Fruit fly (Drosophila melanogaster) whole organism, adult: ENCODE results near the gene CG18530.

Experiments used
- CG12768 ChIP-seq: fragments of 200-800 bp; sonication (Bioruptor generic); optimal IDR thresholded peaks from 2 replicates; lab custom pipeline; 2017; ENCODE audit warnings: missing biosample characterization, missing genetic modification characterization, mild to moderate bottlenecking, moderate library complexity, missing genetic modification reagents
- CG33017 ChIP-seq: fragments of 200-800 bp; sonication (Bioruptor generic); optimal IDR thresholded peaks from 2 replicates; lab custom pipeline; 2018; ENCODE audit warnings: missing biosample characterization, mild to moderate bottlenecking, missing genetic modification characterization, moderate library complexity
- CG7045 ChIP-seq: fragments of 200-800 bp; sonication (Bioruptor generic); optimal IDR thresholded peaks from 2 replicates; lab custom pipeline; 2017; ENCODE audit warnings: missing biosample characterization, mild to moderate bottlenecking, missing genetic modification characterization
- CG7101 ChIP-seq: fragments of 200-800 bp; sonication (Bioruptor generic); optimal IDR thresholded peaks from 2 replicates; lab custom pipeline; 2018; ENCODE audit warnings: missing biosample characterization, mild to moderate bottlenecking, missing genetic modification characterization, moderate library complexity
- Clk ChIP-seq: fragments of 200-800 bp; sonication (Bioruptor generic); optimal IDR thresholded peaks from 2 replicates; lab custom pipeline; 2017; ENCODE audit warnings: missing biosample characterization, missing genetic modification characterization
- Crg-1 ChIP-seq: fragments of 200-800 bp; sonication (Bioruptor generic); optimal IDR thresholded peaks from 2 replicates; lab custom pipeline; 2016; ENCODE audit warnings: missing biosample characterization, missing genetic modification characterization
- Hr96 ChIP-seq: fragments of 200-800 bp; sonication (Bioruptor generic); optimal IDR thresholded peaks from 2 replicates; lab custom pipeline; 2016; ENCODE audit warnings: missing biosample characterization, missing genetic modification characterization
- Mnt ChIP-seq: fragments of 200-800 bp; sonication (Bioruptor generic); optimal IDR thresholded peaks from 2 replicates; lab custom pipeline; 2016; ENCODE audit warnings: missing biosample characterization, mild to moderate bottlenecking, missing genetic modification characterization
- bab1 ChIP-seq: fragments of 200-800 bp; sonication (Bioruptor generic); optimal IDR thresholded peaks from 3 replicates; lab custom pipeline; 2019; ENCODE audit warnings: missing biosample characterization, mild to moderate bottlenecking, missing genetic modification characterization, moderate library complexity
- cic ChIP-seq: fragments of 200-800 bp; sonication (Bioruptor generic); optimal IDR thresholded peaks from 2 replicates; lab custom pipeline; 2017; ENCODE audit warnings: missing biosample characterization, mild to moderate bottlenecking, missing genetic modification characterization, moderate library complexity
- kay ChIP-seq: fragments of 200-800 bp; sonication (Bioruptor generic); peaks from one replicate; lab custom pipeline; 2016; ENCODE audit warnings: missing biosample characterization, missing genetic modification characterization, borderline replicate concordance
- ovo ChIP-seq: fragments of 200-800 bp; sonication (Bioruptor generic); optimal IDR thresholded peaks from 2 replicates; lab custom pipeline; 2016; ENCODE audit warnings: missing biosample characterization, missing genetic modification characterization
- tj ChIP-seq: fragments of 200-800 bp; sonication (Bioruptor generic); optimal IDR thresholded peaks from 3 replicates; lab custom pipeline; 2017; ENCODE audit warnings: missing biosample characterization, mild to moderate bottlenecking, missing genetic modification characterization, moderate library complexity
- toe ChIP-seq: fragments of 200-800 bp; sonication (Bioruptor generic); optimal IDR thresholded peaks from 2 replicates; lab custom pipeline; 2016; ENCODE audit warnings: missing biosample characterization, missing genetic modification characterization

dm6 chr3R:12637961-12638531, 4.9 kb downstream of the CG18530 start, which contains the start of gene CG11608:
- TF ChIP-seq CG12768 (GFP tag; lab: Kevin White, UChicago) (no peak), Clk (GFP tag; lab: Kevin White, UChicago) (no peak), kay (peak; percentile 60), CG33017 (tag; lab: Kevin White, UChicago) (no peak), CG7045 (no peak), ovo (GFP tag; lab: Kevin White, UChicago) (no peak), bab1 (GFP tag; lab: Kevin White, UChicago) (no peak), Hr96 (GFP tag; lab: Kevin White, UChicago) (no peak), CG7101 (tag; lab: Kevin White, UChicago) (no peak), Mnt (GFP tag; lab: Kevin White, UChicago) (no peak), Crg-1 (GFP tag; lab: Kevin White, UChicago) (no peak), tj (no peak), cic (GFP tag; lab: Kevin White, UChicago) (no peak), toe (GFP tag; lab: Kevin White, UChicago) (no peak)
